Worm (Caenorhabditis elegans) whole organism, mixed stage, embryonic: ENCODE results near the gene F40F9.3.

Experiments
- M03D4.4 ChIP-seq: sonication (generic microtip); optimal IDR thresholded peaks from 2 replicates; lab custom pipeline; 2017; ENCODE audit warnings: mild to moderate bottlenecking, missing genetic modification characterization, missing compliant biosample characterization
- bed-3 ChIP-seq: fragments of 200-800 bp; sonication (Bioruptor generic); optimal IDR thresholded peaks from 3 replicates; lab custom pipeline; 2018; ENCODE audit warnings: mild to moderate bottlenecking, missing genetic modification characterization, moderate library complexity, missing compliant biosample characterization
- blmp-1 ChIP-seq: fragments of 150-350 bp; optimal IDR thresholded peaks from 2 replicates; lab custom pipeline; 2014; ENCODE audit warnings: missing biosample characterization, missing genetic modification characterization
- ceh-39 ChIP-seq: fragments of 150-350 bp; optimal IDR thresholded peaks from 2 replicates; lab custom pipeline; 2014; ENCODE audit warnings: missing biosample characterization, missing genetic modification characterization
- ceh-43 ChIP-seq: fragments of 200-800 bp; sonication (Bioruptor generic); optimal IDR thresholded peaks from 2 replicates; lab custom pipeline; 2018; ENCODE audit warnings: mild to moderate bottlenecking, missing genetic modification characterization, moderate library complexity, missing compliant biosample characterization
- ceh-83 ChIP-seq: fragments of 200-800 bp; sonication (Bioruptor generic); optimal IDR thresholded peaks from 2 replicates; lab custom pipeline; 2018; ENCODE audit warnings: mild to moderate bottlenecking, missing genetic modification characterization, missing compliant biosample characterization
- ces-1 ChIP-seq: fragments of 150-350 bp; optimal IDR thresholded peaks from 2 replicates; lab custom pipeline; 2014; ENCODE audit warnings: missing biosample characterization, missing genetic modification reagents, missing genetic modification characterization
- cnd-1 ChIP-seq: fragments of 200-800 bp; sonication (Bioruptor generic); optimal IDR thresholded peaks from 2 replicates; lab custom pipeline; 2018; ENCODE audit warnings: mild to moderate bottlenecking, missing genetic modification characterization, missing compliant biosample characterization
- drap-1 ChIP-seq: fragments of 200-800 bp; sonication (Bioruptor generic); optimal IDR thresholded peaks from 3 replicates; lab custom pipeline; 2018; ENCODE audit warnings: mild to moderate bottlenecking, missing genetic modification characterization, missing compliant biosample characterization
- elt-1 ChIP-seq: sonication (generic microtip); optimal IDR thresholded peaks from 2 replicates; lab custom pipeline; 2017; ENCODE audit warnings: missing genetic modification characterization, mild to moderate bottlenecking, missing compliant biosample characterization, antibody characterized with exemption, moderate library complexity, borderline replicate concordance; ENCODE audit not compliant: insufficient read depth
- elt-3 ChIP-seq: fragments of 150-350 bp; optimal IDR thresholded peaks from 2 replicates; lab custom pipeline; 2014; ENCODE audit warnings: missing biosample characterization, missing genetic modification characterization
- flh-1 ChIP-seq: fragments of 200-800 bp; sonication (Bioruptor generic); optimal IDR thresholded peaks from 2 replicates; lab custom pipeline; 2018; ENCODE audit warnings: mild to moderate bottlenecking, missing genetic modification characterization, moderate library complexity, missing compliant biosample characterization
- ham-2 ChIP-seq: fragments of 200-800 bp; sonication (Bioruptor generic); optimal IDR thresholded peaks from 2 replicates; lab custom pipeline; 2018; ENCODE audit warnings: mild to moderate bottlenecking, missing genetic modification characterization, missing compliant biosample characterization
- hlh-1 ChIP-seq: fragments of 150-350 bp; optimal IDR thresholded peaks from 2 replicates; lab custom pipeline; 2014; ENCODE audit warnings: missing biosample characterization, missing genetic modification reagents, missing genetic modification characterization
- lin-13 ChIP-seq: fragments of 150-350 bp; optimal IDR thresholded peaks from 2 replicates; lab custom pipeline; 2014; ENCODE audit warnings: missing biosample characterization, missing genetic modification characterization
- lin-32 ChIP-seq: fragments of 200-800 bp; sonication (Bioruptor generic); optimal IDR thresholded peaks from 2 replicates; lab custom pipeline; 2018; ENCODE audit warnings: mild to moderate bottlenecking, missing genetic modification characterization, missing compliant biosample characterization
- lsy-2 ChIP-seq: fragments of 150-350 bp; optimal IDR thresholded peaks from 2 replicates; lab custom pipeline; 2014; ENCODE audit warnings: missing biosample characterization, missing genetic modification characterization
- mab-5 ChIP-seq: fragments of 150-350 bp; optimal IDR thresholded peaks from 2 replicates; lab custom pipeline; 2014; ENCODE audit warnings: missing biosample characterization, missing genetic modification characterization
- mep-1 ChIP-seq: fragments of 150-350 bp; optimal IDR thresholded peaks from 2 replicates; lab custom pipeline; 2017; ENCODE audit warnings: missing biosample characterization, missing genetic modification reagents, missing genetic modification characterization, inconsistent platforms
- mls-2 ChIP-seq: sonication (generic microtip); optimal IDR thresholded peaks from 2 replicates; lab custom pipeline; 2016; ENCODE audit warnings: mild to moderate bottlenecking, missing genetic modification characterization, moderate library complexity, missing compliant biosample characterization
- nhr-12 ChIP-seq: fragments of 150-350 bp; optimal IDR thresholded peaks from 2 replicates; lab custom pipeline; 2014; ENCODE audit warnings: missing biosample characterization, missing genetic modification characterization
- nhr-2 ChIP-seq: fragments of 150-350 bp; optimal IDR thresholded peaks from 2 replicates; lab custom pipeline; 2014; ENCODE audit warnings: missing biosample characterization, missing genetic modification characterization
- nhr-237 ChIP-seq: fragments of 150-350 bp; optimal IDR thresholded peaks from 2 replicates; lab custom pipeline; 2014; ENCODE audit warnings: missing biosample characterization, missing genetic modification characterization
- nhr-28 ChIP-seq: fragments of 150-350 bp; optimal IDR thresholded peaks from 2 replicates; lab custom pipeline; 2014; ENCODE audit warnings: missing biosample characterization, missing genetic modification characterization
- nhr-76 ChIP-seq: sonication (generic microtip); optimal IDR thresholded peaks from 2 replicates; lab custom pipeline; 2017; ENCODE audit warnings: missing biosample characterization, missing genetic modification characterization
- pha-4 ChIP-seq: fragments of 150-350 bp; optimal IDR thresholded peaks from 2 replicates; lab custom pipeline; 2018; ENCODE audit warnings: missing biosample characterization, missing genetic modification reagents, missing genetic modification characterization
- sem-2 ChIP-seq: fragments of 200-800 bp; sonication (Bioruptor generic); optimal IDR thresholded peaks from 2 replicates; lab custom pipeline; 2018; ENCODE audit warnings: mild to moderate bottlenecking, missing genetic modification characterization, missing compliant biosample characterization
- snpc-4 ChIP-seq: fragments of 150-350 bp; optimal IDR thresholded peaks from 2 replicates; lab custom pipeline; 2014; ENCODE audit warnings: missing biosample characterization, missing genetic modification characterization
- sptf-1 ChIP-seq: sonication (generic microtip); optimal IDR thresholded peaks from 2 replicates; lab custom pipeline; 2017; ENCODE audit warnings: mild to moderate bottlenecking, missing genetic modification characterization, moderate library complexity, missing compliant biosample characterization
- tbx-8 ChIP-seq: fragments of 200-800 bp; sonication (Bioruptor generic); optimal IDR thresholded peaks from 2 replicates; lab custom pipeline; 2018; ENCODE audit warnings: mild to moderate bottlenecking, missing genetic modification characterization, moderate library complexity, missing compliant biosample characterization
- unc-120 ChIP-seq: sonication (generic microtip); optimal IDR thresholded peaks from 2 replicates; lab custom pipeline; 2017; ENCODE audit warnings: missing genetic modification characterization, missing compliant biosample characterization; ENCODE audit not compliant: poor library complexity, severe bottlenecking
- unc-39 ChIP-seq: fragments of 150-350 bp; optimal IDR thresholded peaks from 2 replicates; lab custom pipeline; 2014; ENCODE audit warnings: missing biosample characterization, missing genetic modification characterization
- unc-62 ChIP-seq: fragments of 150-350 bp; optimal IDR thresholded peaks from 2 replicates; lab custom pipeline; 2014; ENCODE audit warnings: missing biosample characterization, missing genetic modification reagents, missing genetic modification characterization
- zip-8 ChIP-seq: fragments of 150-350 bp; optimal IDR thresholded peaks from 2 replicates; lab custom pipeline; 2014; ENCODE audit warnings: missing biosample characterization, missing genetic modification characterization
- ztf-11 ChIP-seq: fragments of 150-350 bp; optimal IDR thresholded peaks from 2 replicates; lab custom pipeline; 2014; ENCODE audit warnings: missing biosample characterization, missing genetic modification characterization

F40F9.3 gene

DNA sequence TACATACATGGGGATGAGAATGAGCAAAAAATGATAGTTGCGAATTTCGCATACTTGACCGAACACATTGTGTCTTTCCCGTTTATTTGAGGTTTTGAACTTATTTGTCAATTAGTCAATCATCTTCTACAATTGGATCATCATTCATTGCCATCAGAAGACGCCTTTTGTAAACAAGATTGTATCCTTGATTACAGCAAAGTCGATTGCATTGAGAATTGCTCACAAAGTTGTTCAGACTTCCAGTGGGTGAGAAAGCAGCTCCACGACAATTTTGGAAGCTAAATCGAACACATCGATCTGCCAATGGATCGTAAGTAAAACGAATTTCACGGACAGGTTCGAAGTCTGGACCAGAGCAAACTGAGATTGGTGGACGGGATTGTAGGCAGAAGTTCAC lies 34.7 kb upstream of the F40F9.3 start:
- TF ChIP-seq mep-1 (tag; lab: Kevin White, UChicago): no peak
- TF ChIP-seq unc-62 (GFP tag; lab: Kevin White, UChicago): no peak

DNA sequence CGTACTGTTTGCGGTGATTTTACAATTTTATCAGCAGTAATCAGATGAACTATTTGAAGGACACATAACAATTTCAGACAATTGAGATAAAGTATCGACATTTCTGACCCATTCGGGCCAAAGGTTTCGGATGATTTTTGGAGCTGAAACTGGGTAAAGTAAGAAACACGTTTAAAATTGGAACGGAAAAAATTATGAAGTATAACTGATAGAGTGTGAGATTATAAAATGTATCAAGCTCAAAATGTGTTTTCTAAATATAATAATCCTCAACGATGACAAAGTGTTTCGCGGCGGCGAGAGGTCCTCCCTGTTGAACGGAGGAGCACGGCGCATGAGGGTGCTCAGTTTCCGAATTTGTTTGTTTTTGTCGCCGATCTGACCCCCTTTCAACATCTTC lies 29.4 kb upstream of the F40F9.3 start, which contains the start of gene ZK287.4:
ZK287.4 (minus strand) TSS at position 101 of the 400 bp plus-strand sequence.
- TF ChIP-seq elt-3 (tag; lab: Kevin White, UChicago) (no peak), sptf-1 (tag; lab: Kevin White, UChicago) (no peak), mab-5 (tag; lab: Kevin White, UChicago) (no peak), drap-1 (GFP tag; lab: Kevin White, UChicago) (no peak)

DNA sequence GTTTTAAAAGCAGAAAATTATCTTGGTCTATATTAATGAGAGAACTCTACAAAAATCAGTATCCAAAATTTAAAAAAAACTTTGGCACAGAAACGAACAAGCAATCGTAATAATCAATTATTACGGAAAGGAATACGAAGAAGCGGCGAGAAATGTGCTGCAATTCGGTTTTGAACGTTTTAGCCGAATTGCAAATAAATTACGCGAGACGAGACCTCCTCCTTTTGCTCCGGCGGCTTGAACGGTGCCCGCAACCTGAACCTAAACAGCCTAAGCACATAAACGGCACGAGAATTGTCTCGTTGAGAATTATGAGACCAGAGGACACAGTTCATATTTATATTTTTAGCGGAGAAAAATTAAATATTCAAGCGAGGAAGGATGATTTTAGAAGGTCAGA lies 25.6 kb upstream of the F40F9.3 start:
- no peak for TF ChIP-seq elt-3 (tag; lab: Kevin White, UChicago)
- no peak for TF ChIP-seq lin-13 (tag; lab: Kevin White, UChicago)
- TF ChIP-seq lsy-2: no peak
- TF ChIP-seq unc-120 (tag; lab: Kevin White, UChicago): no peak
- TF ChIP-seq nhr-2 (tag; lab: Kevin White, UChicago): no peak
- no peak for TF ChIP-seq bed-3 (GFP tag; lab: Kevin White, UChicago)
- TF ChIP-seq tbx-8 (GFP tag; lab: Kevin White, UChicago): no peak
- no peak for TF ChIP-seq snpc-4
- no peak for TF ChIP-seq sem-2 (GFP tag; lab: Kevin White, UChicago)
- no peak for TF ChIP-seq ces-1 (GFP tag; lab: Kevin White, UChicago)
- TF ChIP-seq unc-62 (GFP tag; lab: Kevin White, UChicago): no peak
- no peak for TF ChIP-seq nhr-76
- no peak for TF ChIP-seq lin-32
- no peak for TF ChIP-seq nhr-28 (tag; lab: Kevin White, UChicago)
- TF ChIP-seq unc-39 (tag; lab: Kevin White, UChicago): no peak
- no peak for TF ChIP-seq M03D4.4 (tag; lab: Kevin White, UChicago)
- TF ChIP-seq, all 35 proteins: peak for 0

DNA sequence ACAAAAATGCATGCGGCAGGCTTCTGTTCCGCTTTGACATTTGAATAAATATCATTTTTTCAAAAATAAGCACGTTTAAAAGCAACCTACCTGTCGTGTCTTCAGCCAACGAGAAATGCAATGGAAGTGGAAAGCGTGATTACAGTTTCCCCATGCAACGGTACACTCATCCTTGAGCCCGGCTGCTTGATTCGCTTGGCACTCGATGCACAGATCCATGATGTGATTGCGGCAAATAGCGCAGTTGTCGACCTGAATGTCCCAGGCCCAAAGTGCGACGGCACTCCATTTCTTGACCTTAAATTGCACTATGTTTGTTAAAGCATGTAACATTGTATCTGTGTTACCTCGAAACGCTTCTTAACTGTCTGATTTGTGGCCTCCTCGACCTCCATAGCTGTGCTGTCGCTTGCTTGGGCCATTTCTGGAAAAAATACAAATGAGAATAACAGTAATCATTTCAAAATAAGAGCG lies 24.9 kb upstream of the F40F9.3 start, which contains the start of gene rbx-1:
rbx-1 (minus strand) TSS at position 424 of the 474 bp plus-strand sequence.
- TF ChIP-seq cnd-1 (tag; lab: Kevin White, UChicago) (no peak), ztf-11 (tag; lab: Kevin White, UChicago) (no peak), nhr-12 (tag; lab: Kevin White, UChicago) (no peak), ceh-83 (no peak), flh-1 (no peak), mep-1 (tag; lab: Kevin White, UChicago) (no peak), nhr-76 (no peak), drap-1 (GFP tag; lab: Kevin White, UChicago) (no peak), tbx-8 (GFP tag; lab: Kevin White, UChicago) (no peak), nhr-237 (tag; lab: Kevin White, UChicago) (no peak)

DNA sequence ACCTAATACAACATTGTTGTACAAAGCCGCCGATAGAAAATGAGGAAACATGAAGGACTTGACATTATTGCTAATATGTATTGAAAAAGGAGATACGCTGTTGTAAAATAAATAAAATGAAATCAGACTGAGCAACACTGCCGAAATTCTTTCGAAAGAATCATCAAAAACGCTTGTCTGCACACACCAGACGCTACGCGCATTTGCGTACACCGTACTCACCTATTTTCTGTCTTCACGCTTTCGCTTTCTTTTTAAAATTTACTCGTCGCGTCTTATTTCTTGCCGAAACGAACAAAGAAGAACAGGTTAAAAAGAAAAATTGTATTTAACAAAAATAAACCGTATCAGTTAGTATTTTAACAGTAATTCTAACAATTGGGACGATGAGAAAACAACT lies 24.3 kb upstream of the F40F9.3 start:
- TF ChIP-seq mep-1 (tag; lab: Kevin White, UChicago): peak; percentile 37
- no peak for TF ChIP-seq drap-1 (GFP tag; lab: Kevin White, UChicago)
- no peak for TF ChIP-seq nhr-76
- TF ChIP-seq lsy-2: peak; percentile 90
- TF ChIP-seq blmp-1 (tag; lab: Kevin White, UChicago): peak; percentile 85
- TF ChIP-seq, all 35 proteins: peak for 3

DNA sequence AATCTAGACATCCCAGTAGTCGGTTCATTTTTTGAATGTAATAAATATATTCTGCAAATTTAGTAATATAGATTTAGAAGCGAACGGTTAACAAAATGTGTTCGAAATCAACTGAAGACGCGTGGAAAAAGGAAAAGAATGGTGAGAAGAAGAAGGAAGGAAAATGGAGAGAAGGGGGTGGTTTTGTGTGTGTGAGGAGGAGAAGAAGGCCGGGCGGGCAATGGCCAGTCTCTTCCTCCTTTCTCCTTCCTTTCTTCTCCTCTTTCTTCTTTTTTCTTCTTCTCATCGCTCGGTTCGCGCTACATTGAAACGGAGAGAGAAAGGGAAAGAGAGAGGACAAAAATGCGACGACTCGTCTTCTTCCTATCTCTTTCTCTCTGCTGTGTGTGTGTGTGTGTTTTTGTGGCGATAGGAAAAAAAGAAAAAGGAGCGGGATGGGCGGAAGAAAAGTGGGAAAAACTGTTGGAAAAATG lies 22.9 kb upstream of the F40F9.3 start, which contains the start of gene ztf-9:
ztf-9 (minus strand) TSS at position 51 of the 473 bp plus-strand sequence.
- TF ChIP-seq mep-1 (tag; lab: Kevin White, UChicago): peak; percentile 45
- no peak for TF ChIP-seq nhr-28 (tag; lab: Kevin White, UChicago)
- no peak for TF ChIP-seq elt-1 (tag; lab: Kevin White, UChicago)
- peak; percentile 16 for TF ChIP-seq unc-62 (GFP tag; lab: Kevin White, UChicago)
- TF ChIP-seq flh-1: no peak
- TF ChIP-seq nhr-76: no peak
- TF ChIP-seq ham-2 (GFP tag; lab: Kevin White, UChicago): peak; percentile 15
- no peak for TF ChIP-seq lin-32
- TF ChIP-seq ceh-43: no peak
- peak; percentile 10 for TF ChIP-seq nhr-237 (tag; lab: Kevin White, UChicago)
- no peak for TF ChIP-seq ztf-11 (tag; lab: Kevin White, UChicago)
- TF ChIP-seq nhr-2 (tag; lab: Kevin White, UChicago): no peak
- TF ChIP-seq lin-13 (tag; lab: Kevin White, UChicago): peak; percentile 27
- peak; percentile 54 for TF ChIP-seq drap-1 (GFP tag; lab: Kevin White, UChicago)
- TF ChIP-seq sptf-1 (tag; lab: Kevin White, UChicago): peak; percentile 62
- peak; percentile 25 for TF ChIP-seq hlh-1 (tag; lab: Kevin White, UChicago)
- TF ChIP-seq nhr-12 (tag; lab: Kevin White, UChicago): no peak
- TF ChIP-seq M03D4.4 (tag; lab: Kevin White, UChicago): peak; percentile 36
- TF ChIP-seq unc-39 (tag; lab: Kevin White, UChicago): no peak
- no peak for TF ChIP-seq elt-3 (tag; lab: Kevin White, UChicago)
- TF ChIP-seq ceh-39 (tag; lab: Kevin White, UChicago): no peak
- TF ChIP-seq mls-2 (tag; lab: Kevin White, UChicago): peak; percentile 59
- no peak for TF ChIP-seq bed-3 (GFP tag; lab: Kevin White, UChicago)
- no peak for TF ChIP-seq zip-8
- TF ChIP-seq ceh-83: no peak
- peak; percentile 78 for TF ChIP-seq unc-120 (tag; lab: Kevin White, UChicago)
- no peak for TF ChIP-seq sem-2 (GFP tag; lab: Kevin White, UChicago)
- peak; percentile 85 for TF ChIP-seq blmp-1 (tag; lab: Kevin White, UChicago)
- TF ChIP-seq lsy-2: peak; percentile 28
- TF ChIP-seq cnd-1 (tag; lab: Kevin White, UChicago): peak; percentile 4
- no peak for TF ChIP-seq pha-4 (tag; lab: Kevin White, UChicago)
- no peak for TF ChIP-seq mab-5 (tag; lab: Kevin White, UChicago)
